Fruit fly (Drosophila melanogaster): ENCODE measurements around the gene Sfp24F.
A peak's percentile ranks its signal among the peaks of the same experiment; 100 is the strongest.

The Sfp24F gene

DNA sequence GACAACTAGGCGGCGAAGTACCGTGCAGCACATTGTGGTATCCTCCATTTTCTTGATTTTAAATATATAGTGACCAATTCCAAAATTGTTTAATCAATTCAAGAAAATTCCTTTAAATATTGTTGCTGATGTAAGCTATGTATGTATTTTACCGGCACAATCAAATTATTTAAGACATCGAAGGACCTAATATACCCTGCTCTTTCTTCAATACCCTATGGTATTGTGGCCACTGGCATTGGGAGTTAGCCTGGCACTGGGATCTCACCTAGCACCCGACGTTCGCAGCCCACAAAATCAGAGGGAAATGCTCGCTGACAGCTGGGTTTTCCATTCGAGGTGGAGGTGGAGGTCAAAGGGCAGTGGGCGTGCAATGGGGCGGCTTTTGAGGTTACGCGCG, 19.7 kb downstream of the Sfp24F start:
- no peak for TF ChIP-seq Mio (GFP tag; optimal IDR thresholded peaks at IDR 0.05)
- peak in 1 of 2 experiments; percentile 7 for TF ChIP-seq foxo (GFP tag; optimal IDR thresholded peaks at IDR 0.05)
- no peak for TF ChIP-seq dsf (GFP tag; optimal IDR thresholded peaks at IDR 0.05; ENCODE audit: borderline replicate concordance)
- TF ChIP-seq h (GFP tag; optimal IDR thresholded peaks at IDR 0.05), result no peak
- no peak for TF ChIP-seq N (GFP tag; optimal IDR thresholded peaks at IDR 0.05)
- TF ChIP-seq CG32264 (GFP tag; optimal IDR thresholded peaks at IDR 0.05), result no peak
- TF ChIP-seq CG9705 (GFP tag; optimal IDR thresholded peaks at IDR 0.05), result no peak

DNA sequence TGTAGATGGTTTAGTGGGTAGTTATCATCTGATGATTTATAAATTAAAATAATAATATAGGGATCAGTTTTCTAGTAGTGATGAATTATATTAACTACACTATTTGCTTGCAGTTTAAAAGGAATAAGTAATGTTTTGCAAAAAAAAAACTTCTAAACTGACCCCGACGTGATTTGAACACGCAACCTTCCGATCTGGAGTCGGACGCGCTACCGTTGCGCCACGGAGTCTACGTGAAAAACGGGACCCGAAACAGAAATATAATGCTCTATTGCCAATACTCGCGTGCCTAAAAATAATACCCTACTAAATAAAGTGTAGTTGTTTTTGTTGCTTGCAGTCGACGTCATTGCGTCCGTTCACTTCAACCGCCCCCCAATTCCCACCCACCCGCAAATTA, 23.0 kb downstream of the Sfp24F start:
- TF ChIP-seq HLH106 (tag; optimal IDR thresholded peaks at IDR 0.05) (no peak), sv (GFP tag; optimal IDR thresholded peaks at IDR 0.05) (no peak), h (GFP tag; optimal IDR thresholded peaks at IDR 0.05) (no peak), Myc (optimal IDR thresholded peaks at IDR 0.05) (no peak), jim (GFP tag; optimal IDR thresholded peaks at IDR 0.05) (no peak), dmrt93B (GFP tag; optimal IDR thresholded peaks at IDR 0.05) (no peak), OdsH (GFP tag; optimal IDR thresholded peaks at IDR 0.05) (no peak)

DNA sequence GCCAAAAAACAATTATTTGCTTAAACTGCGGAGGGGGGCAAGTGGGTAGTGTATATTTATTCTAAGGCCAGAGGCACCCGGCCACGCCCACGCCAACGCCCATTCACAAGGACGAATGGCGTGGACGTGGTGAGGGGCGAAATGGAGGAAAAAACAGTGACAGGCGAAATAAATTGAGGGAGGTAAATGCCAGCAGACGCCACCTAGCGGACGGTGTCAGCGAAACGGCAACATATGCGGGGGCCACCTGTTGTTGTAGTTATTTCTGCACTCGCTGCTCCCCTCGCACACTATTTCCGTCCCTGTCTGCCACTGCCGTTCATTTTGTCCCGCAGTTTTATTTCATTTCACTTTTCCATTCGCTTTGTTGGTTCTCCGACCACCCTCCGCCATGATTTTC, 23.9 kb downstream of the Sfp24F start:
- TF ChIP-seq foxo (GFP tag; optimal IDR thresholded peaks at IDR 0.05) (no peak), N (GFP tag; optimal IDR thresholded peaks at IDR 0.05) (no peak)

DNA sequence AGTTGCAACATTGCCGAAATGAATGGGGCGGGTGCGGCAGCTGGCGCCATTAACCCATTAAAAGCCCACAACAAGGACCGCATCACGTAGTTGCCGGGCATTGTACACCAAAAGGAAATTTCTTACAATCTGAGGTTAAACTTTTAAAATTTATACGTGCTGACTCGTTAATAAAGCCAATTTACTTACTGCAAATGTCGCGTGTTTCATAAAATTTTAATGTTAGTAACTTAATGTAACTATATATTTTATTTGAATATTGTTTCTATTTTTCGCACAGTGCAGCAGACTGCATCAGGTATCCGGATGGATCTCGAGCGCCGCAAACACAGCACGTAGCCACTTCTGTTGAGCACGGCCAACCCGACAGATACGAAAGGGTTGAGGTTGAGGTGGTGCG, 25.0 kb downstream of the Sfp24F start:
- TF ChIP-seq Abd-B (GFP tag; optimal IDR thresholded peaks at IDR 0.05) (no peak), pan (optimal IDR thresholded peaks at IDR 0.05) (no peak), Vsx2 (GFP tag; optimal IDR thresholded peaks at IDR 0.05; ENCODE audit: partially characterized antibody) (no peak), sv (GFP tag; optimal IDR thresholded peaks at IDR 0.05) (no peak), rgr (GFP tag; optimal IDR thresholded peaks at IDR 0.05) (no peak), h (GFP tag; optimal IDR thresholded peaks at IDR 0.05) (peak; percentile 18), OdsH (GFP tag; optimal IDR thresholded peaks at IDR 0.05) (peak; percentile 8), fru (GFP tag; optimal IDR thresholded peaks at IDR 0.05) (peak; percentile 30), brk (GFP tag; optimal IDR thresholded peaks at IDR 0.05) (no peak), dmrt93B (GFP tag; optimal IDR thresholded peaks at IDR 0.05) (no peak), Mio (GFP tag; optimal IDR thresholded peaks at IDR 0.05) (no peak), Rel (GFP tag; optimal IDR thresholded peaks at IDR 0.05) (no peak), Rel (tag; optimal IDR thresholded peaks at IDR 0.05) (no peak), sage (GFP tag; optimal IDR thresholded peaks at IDR 0.05) (no peak), ey (GFP tag; optimal IDR thresholded peaks at IDR 0.05) (peak; percentile 21), CrebA (GFP tag; optimal IDR thresholded peaks at IDR 0.05; ENCODE audit: borderline replicate concordance) (no peak), woc (GFP tag; optimal IDR thresholded peaks at IDR 0.05) (no peak), Sp1 (GFP tag; optimal IDR thresholded peaks at IDR 0.05) (peak; percentile 47), HLH106 (tag; optimal IDR thresholded peaks at IDR 0.05) (peak; percentile 50), foxo (GFP tag; optimal IDR thresholded peaks at IDR 0.05) (peak in 1 of 2 experiments; percentile 32), GATAd (GFP tag; optimal IDR thresholded peaks at IDR 0.05) (no peak), Myc (optimal IDR thresholded peaks at IDR 0.05) (no peak)

DNA sequence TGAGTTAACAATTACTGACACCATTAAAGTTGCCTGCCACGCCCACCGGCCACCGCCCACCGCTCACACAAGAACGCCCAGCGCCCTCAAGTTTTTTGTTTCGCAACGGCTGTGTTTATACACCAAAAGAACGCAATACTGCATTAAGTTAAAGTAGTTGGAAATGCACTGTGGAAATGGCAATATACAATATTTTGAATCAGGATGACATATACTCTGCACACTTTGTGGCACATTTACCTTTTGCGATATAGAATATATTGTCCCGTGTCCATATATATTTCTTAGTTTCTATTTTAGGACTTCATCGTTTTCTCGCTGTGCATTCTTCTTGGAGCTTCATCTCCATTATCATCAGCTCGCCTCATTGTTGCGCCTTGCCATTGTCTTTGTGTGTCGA, 25.8 kb downstream of the Sfp24F start:
- TF ChIP-seq foxo (GFP tag; optimal IDR thresholded peaks at IDR 0.05) (peak in 1 of 2 experiments; percentile 1), fru (GFP tag; optimal IDR thresholded peaks at IDR 0.05) (peak; percentile 1), GATAd (GFP tag; optimal IDR thresholded peaks at IDR 0.05) (no peak), ey (GFP tag; optimal IDR thresholded peaks at IDR 0.05) (peak; percentile 13)

DNA sequence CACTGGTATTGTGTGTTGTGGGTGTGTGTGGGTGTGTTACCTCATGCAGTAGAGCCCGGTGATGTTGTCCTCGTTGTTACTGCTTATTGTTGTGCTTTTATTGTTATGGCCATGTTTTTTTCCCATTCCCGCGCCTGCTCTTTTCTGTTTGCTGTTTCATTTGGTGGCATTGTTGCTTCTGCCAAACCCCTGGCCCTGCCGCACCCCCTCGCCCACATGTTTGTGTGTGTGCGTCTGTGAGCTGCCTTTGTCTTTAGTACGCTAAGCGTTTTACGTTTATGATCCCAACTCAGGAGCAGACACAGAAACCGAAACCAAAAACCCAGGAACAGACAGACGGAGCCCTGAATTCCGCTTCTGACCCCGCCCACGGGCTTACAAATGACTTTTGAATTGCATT, 27.8 kb downstream of the Sfp24F start:
- TF ChIP-seq Mio (GFP tag; optimal IDR thresholded peaks at IDR 0.05) (no peak), Hnf4 (GFP tag; optimal IDR thresholded peaks at IDR 0.05) (no peak), rgr (GFP tag; optimal IDR thresholded peaks at IDR 0.05) (no peak), OdsH (GFP tag; optimal IDR thresholded peaks at IDR 0.05) (no peak), Abd-B (GFP tag; optimal IDR thresholded peaks at IDR 0.05) (no peak), br (GFP tag; optimal IDR thresholded peaks at IDR 0.05) (no peak), Jra (GFP tag; optimal IDR thresholded peaks at IDR 0.05) (no peak), sage (GFP tag; optimal IDR thresholded peaks at IDR 0.05) (no peak), HLH106 (tag; optimal IDR thresholded peaks at IDR 0.05) (no peak), jim (GFP tag; optimal IDR thresholded peaks at IDR 0.05) (no peak), GATAd (GFP tag; optimal IDR thresholded peaks at IDR 0.05) (no peak), dl (GFP tag; optimal IDR thresholded peaks at IDR 0.05; ENCODE audit: insufficient read depth in 1 of 2, partially characterized antibody in 2 of 2) (no peak), usp (GFP tag; optimal IDR thresholded peaks at IDR 0.05) (no peak), fru (GFP tag; optimal IDR thresholded peaks at IDR 0.05) (no peak), dmrt93B (GFP tag; optimal IDR thresholded peaks at IDR 0.05) (no peak), h (GFP tag; optimal IDR thresholded peaks at IDR 0.05) (no peak)

Data from whole organism, wandering third instar larva.